Fruit fly (Drosophila melanogaster): ENCODE data around the gene DENR.

DNA sequence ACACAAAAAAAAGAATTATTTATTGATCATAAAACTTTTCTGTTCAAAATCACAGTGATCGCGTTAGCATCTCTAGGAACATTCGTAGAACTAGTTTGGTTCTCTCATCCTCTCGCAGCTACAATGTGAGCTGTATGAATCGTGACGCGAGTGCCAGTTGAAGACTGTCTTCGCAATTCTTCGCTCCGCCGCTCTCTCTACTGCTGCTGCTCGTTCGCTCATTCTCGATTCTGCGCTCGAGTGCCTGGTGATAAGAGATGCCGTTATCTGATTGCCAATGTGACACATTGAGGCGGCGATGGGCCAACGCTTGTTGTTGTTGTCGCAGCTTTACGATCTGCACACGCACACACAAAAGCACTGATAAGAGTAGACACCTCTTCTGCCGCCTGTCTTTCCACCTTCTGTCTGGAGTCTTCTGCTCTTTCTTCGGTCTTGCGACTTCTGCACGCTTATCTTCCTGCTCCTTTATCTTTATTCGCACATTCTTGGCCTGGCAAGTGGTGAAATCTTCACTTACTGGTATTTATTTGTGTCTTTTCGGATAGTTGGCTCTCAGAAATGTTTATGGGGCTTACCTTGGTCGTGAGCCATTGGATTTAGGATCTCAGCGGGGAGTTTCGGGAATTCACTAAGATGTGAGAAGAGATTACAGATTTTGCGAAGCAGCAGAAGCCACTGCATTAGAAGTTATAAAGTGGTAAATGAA is 50.1 kb downstream of the DENR start:
- TF ChIP-seq kay (GFP tag; ENCODE audit: borderline replicate concordance), result no peak
- TF ChIP-seq CG7045 (GFP tag; optimal IDR thresholded peaks at IDR 0.05), result no peak
- peak; percentile 28 for TF ChIP-seq tj (GFP tag; optimal IDR thresholded peaks at IDR 0.05)
- TF ChIP-seq CG7101 (tag; optimal IDR thresholded peaks at IDR 0.05), result no peak
- TF ChIP-seq CG33017 (tag; optimal IDR thresholded peaks at IDR 0.05), result no peak
- TF ChIP-seq pad (GFP tag; optimal IDR thresholded peaks at IDR 0.05), result no peak
- TF ChIP-seq CG12768 (GFP tag; optimal IDR thresholded peaks at IDR 0.05), result no peak
- TF ChIP-seq Hr96 (GFP tag; optimal IDR thresholded peaks at IDR 0.05), result no peak
- no peak for TF ChIP-seq Crg-1 (GFP tag; optimal IDR thresholded peaks at IDR 0.05)
- no peak for TF ChIP-seq cnc (optimal IDR thresholded peaks at IDR 0.05)
- TF ChIP-seq CG14711 (tag; optimal IDR thresholded peaks at IDR 0.05), result no peak
- TF ChIP-seq bab1 (GFP tag; optimal IDR thresholded peaks at IDR 0.05), result no peak
- no peak for TF ChIP-seq cic (GFP tag; optimal IDR thresholded peaks at IDR 0.05)

Measured in whole organism, adult.